Fruit fly (Drosophila melanogaster): ENCODE data around the gene Sbat.
A peak's percentile ranks its signal among the peaks of the same experiment; 100 is the strongest.

Gene Sbat

dm6 chr2L:2872968-2873728 is 5.0 kb upstream of the Sbat start (continued):
- TF ChIP-seq CG8388 (GFP tag; optimal IDR thresholded peaks at IDR 0.05): no peak
- TF ChIP-seq Fer2 (tag; optimal IDR thresholded peaks at IDR 0.05): no peak
- TF ChIP-seq Hmr (GFP tag; optimal IDR thresholded peaks at IDR 0.05): peak; percentile 35
- TF ChIP-seq rib (GFP tag; IDR thresholded peaks at IDR 0.05): no peak
- no peak for TF ChIP-seq CG10543 (GFP tag; optimal IDR thresholded peaks at IDR 0.05)
- TF ChIP-seq Side (GFP tag; optimal IDR thresholded peaks at IDR 0.05): peak; percentile 17
- TF ChIP-seq hth (optimal IDR thresholded peaks at IDR 0.05): no peak
- TF ChIP-seq CG4404 (GFP tag; IDR thresholded peaks at IDR 0.05): no peak
- peak; percentile 63 for TF ChIP-seq Meics (GFP tag; optimal IDR thresholded peaks at IDR 0.05)
- TF ChIP-seq mam (GFP tag; optimal IDR thresholded peaks at IDR 0.05): peak; percentile 50
- peak; percentile 2 for TF ChIP-seq CG4820 (GFP tag; optimal IDR thresholded peaks at IDR 0.05)
- TF ChIP-seq croc (GFP tag; conservative IDR thresholded peaks at IDR 0.05): no peak
- peak; percentile 21 for TF ChIP-seq CG4328 (GFP tag; optimal IDR thresholded peaks at IDR 0.05)
- TF ChIP-seq CG2202 (tag; optimal IDR thresholded peaks at IDR 0.05): no peak
- peak; percentile 6 for TF ChIP-seq zen (tag; optimal IDR thresholded peaks at IDR 0.05)
- TF ChIP-seq prd (optimal IDR thresholded peaks at IDR 0.05): no peak
- TF ChIP-seq prd (GFP tag; IDR thresholded peaks at IDR 0.05): peak; percentile 63
- peak; percentile 12 for TF ChIP-seq pum (GFP tag; optimal IDR thresholded peaks at IDR 0.05)
- TF ChIP-seq CG7786 (GFP tag; optimal IDR thresholded peaks at IDR 0.05): peak; percentile 9
- TF ChIP-seq chif (GFP tag; optimal IDR thresholded peaks at IDR 0.05): peak in 1 of 2 experiments; percentile 19
- peak; percentile 46 for TF ChIP-seq lab (GFP tag; optimal IDR thresholded peaks at IDR 0.05)
- TF ChIP-seq pan (optimal IDR thresholded peaks at IDR 0.05): no peak
- TF ChIP-seq pan (GFP tag; optimal IDR thresholded peaks at IDR 0.05 in 1 of 2, IDR thresholded peaks at IDR 0.05 in 1 of 2): peak in 1 of 2 experiments; percentile 57
- peak; percentile 42 for TF ChIP-seq stc (GFP tag; IDR thresholded peaks at IDR 0.05)
- TF ChIP-seq al (GFP tag; IDR thresholded peaks at IDR 0.05): peak; percentile 33; the same call in 1 of the 2 replicates
- 0 out of 2 replicates have a peak, but pooled peaks have one; percentile 24 for TF ChIP-seq CG9932 (GFP tag; IDR thresholded peaks at IDR 0.05)
- TF ChIP-seq CG13424 (tag; optimal IDR thresholded peaks at IDR 0.05): peak; percentile 8
- peak; percentile 38 for TF ChIP-seq Sox102F (GFP tag; optimal IDR thresholded peaks at IDR 0.05)
- peak; percentile 4 for TF ChIP-seq Antp (GFP tag; optimal IDR thresholded peaks at IDR 0.05)
- TF ChIP-seq hb (GFP tag; IDR thresholded peaks at IDR 0.05; ENCODE audit: partially characterized antibody): no peak
- TF ChIP-seq CG4282 (GFP tag; optimal IDR thresholded peaks at IDR 0.05): no peak
- peak; percentile 30; the same call in 1 of the 2 replicates for TF ChIP-seq Drgx (GFP tag; IDR thresholded peaks at IDR 0.05)
- peak; percentile 1 for TF ChIP-seq CG18262 (tag; optimal IDR thresholded peaks at IDR 0.05)
- 0 out of 2 replicates have a peak, but pooled peaks have one; percentile 23 for TF ChIP-seq CG1024 (GFP tag; IDR thresholded peaks at IDR 0.05)
- no peak for TF ChIP-seq CG15601 (tag; optimal IDR thresholded peaks at IDR 0.05)
- TF ChIP-seq nmo (GFP tag; optimal IDR thresholded peaks at IDR 0.05): peak; percentile 7
- TF ChIP-seq CG31224 (GFP tag; IDR thresholded peaks at IDR 0.05): no peak
- TF ChIP-seq CG6813 (GFP tag; optimal IDR thresholded peaks at IDR 0.05): no peak
- TF ChIP-seq sima (GFP tag; optimal IDR thresholded peaks at IDR 0.05): no peak
- TF ChIP-seq maf-S (GFP tag; optimal IDR thresholded peaks at IDR 0.05): no peak
- TF ChIP-seq ind (GFP tag; optimal IDR thresholded peaks at IDR 0.05): peak; percentile 14
- peak; percentile 33 for TF ChIP-seq dmrt99B (tag; optimal IDR thresholded peaks at IDR 0.05)
- no peak for TF ChIP-seq CG14965 (GFP tag; optimal IDR thresholded peaks at IDR 0.05; ENCODE audit: borderline replicate concordance)
- TF ChIP-seq CG6854 (GFP tag; optimal IDR thresholded peaks at IDR 0.05): peak; percentile 65
- 0 out of 3 replicates have a peak, but pooled peaks have one; percentile 38 for TF ChIP-seq CG11093 (GFP tag; IDR thresholded peaks at IDR 0.05)
- TF ChIP-seq CG15269 (tag; optimal IDR thresholded peaks at IDR 0.05): peak; percentile 41
- TF ChIP-seq CG13775 (GFP tag; optimal IDR thresholded peaks at IDR 0.05): peak; percentile 20
- TF ChIP-seq row (GFP tag; IDR thresholded peaks at IDR 0.05): peak; percentile 49; the same call in 2 of the 3 replicates
- TF ChIP-seq gem (tag; optimal IDR thresholded peaks at IDR 0.05): peak; percentile 40
